Fruit fly (Drosophila melanogaster): ENCODE measurements around the gene Drsl6.

DNA sequence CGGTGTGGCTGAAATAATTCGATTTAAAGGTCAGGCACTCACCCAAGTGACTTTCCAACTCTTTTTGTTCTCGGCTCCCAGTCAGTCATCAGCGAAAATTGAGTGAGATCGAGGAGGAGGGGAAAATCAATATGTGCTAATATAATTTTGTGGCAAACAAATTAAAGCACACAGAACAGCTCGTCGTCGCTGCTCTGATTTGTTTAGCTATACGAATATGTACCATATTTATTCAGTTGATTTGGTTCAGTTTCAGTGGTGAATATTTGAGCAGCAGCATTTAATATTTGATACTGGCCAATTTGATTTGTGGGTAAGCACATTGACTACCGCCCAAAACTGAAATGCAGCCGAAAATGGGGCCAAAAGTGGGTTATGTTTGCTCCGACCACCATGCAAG lies 30.8 kb downstream of the Drsl6 start:
- TF ChIP-seq psq (optimal IDR thresholded peaks at IDR 0.05) (no peak), ttk (optimal IDR thresholded peaks at IDR 0.05) (no peak), Myc (optimal IDR thresholded peaks at IDR 0.05) (no peak)

Data from Kc167 (cell line).